Fruit fly (Drosophila melanogaster) whole organism, embryonic: ENCODE results near the gene Rexo5.

Experiments
- Antp ChIP-seq: fragments of 200-800 bp; sonication (Bioruptor generic); optimal IDR thresholded peaks from 3 replicates; lab custom pipeline; 2016; ENCODE audit warnings: missing biosample characterization, missing genetic modification characterization
- Bdp1 ChIP-seq: fragments of 200-800 bp; sonication (Bioruptor generic); optimal IDR thresholded peaks from 3 replicates; lab custom pipeline; 2016; ENCODE audit warnings: missing biosample characterization, missing genetic modification characterization
- CG10565 ChIP-seq: fragments of 200-800 bp; sonication (Bioruptor generic); optimal IDR thresholded peaks from 3 replicates; lab custom pipeline; 2016; ENCODE audit warnings: missing biosample characterization, mild to moderate bottlenecking, missing genetic modification characterization
- CG10979 ChIP-seq: fragments of 200-800 bp; sonication (Bioruptor generic); optimal IDR thresholded peaks from 2 replicates; lab custom pipeline; 2018; ENCODE audit warnings: missing biosample characterization, mild to moderate bottlenecking, missing genetic modification characterization, moderate library complexity
- CG11085 ChIP-seq: fragments of 200-800 bp; sonication (Bioruptor generic); IDR thresholded peaks from 2 replicates; pipeline ENCODE4 v1.3.6; 2022; ENCODE audit warnings: missing biosample characterization, missing genetic modification characterization
- CG13624 ChIP-seq: fragments of 200-800 bp; sonication (Bioruptor generic); optimal IDR thresholded peaks from 2 replicates; lab custom pipeline; 2016; ENCODE audit warnings: missing biosample characterization, missing genetic modification characterization
- CG14860 ChIP-seq: fragments of 200-800 bp; sonication (Bioruptor generic); IDR thresholded peaks from 3 replicates; pipeline ENCODE4 v1.3.6; 2022; ENCODE audit warnings: missing biosample characterization, missing genetic modification characterization; ENCODE audit not compliant: partially characterized antibody
- CG15011 ChIP-seq: fragments of 200-800 bp; sonication (Bioruptor generic); optimal IDR thresholded peaks from 3 replicates; lab custom pipeline; 2018; ENCODE audit warnings: missing biosample characterization, mild to moderate bottlenecking, missing genetic modification characterization
- CG17361 ChIP-seq: fragments of 200-800 bp; sonication (Bioruptor generic); IDR thresholded peaks from 3 replicates; pipeline ENCODE4 v1.3.6; 2022; ENCODE audit warnings: missing biosample characterization, missing genetic modification characterization
- CG17385 ChIP-seq: fragments of 200-800 bp; sonication (Bioruptor generic); optimal IDR thresholded peaks from 3 replicates; lab custom pipeline; 2018; ENCODE audit warnings: missing biosample characterization, mild to moderate bottlenecking, missing genetic modification characterization
- CG17802 ChIP-seq: fragments of 200-800 bp; sonication (Bioruptor generic); optimal IDR thresholded peaks from 2 replicates; lab custom pipeline; 2018; ENCODE audit warnings: missing biosample characterization, mild to moderate bottlenecking, missing genetic modification characterization, moderate library complexity
- CG1832 ChIP-seq: fragments of 200-800 bp; sonication (Bioruptor generic); optimal IDR thresholded peaks from 2 replicates; lab custom pipeline; 2017; ENCODE audit warnings: missing biosample characterization, mild to moderate bottlenecking, missing genetic modification characterization, inconsistent platforms
- CG18619 ChIP-seq: fragments of 200-800 bp; sonication (Bioruptor generic); optimal IDR thresholded peaks from 3 replicates; lab custom pipeline; 2017; ENCODE audit warnings: missing biosample characterization, mild to moderate bottlenecking, missing genetic modification characterization
- CG30431 ChIP-seq: fragments of 200-800 bp; sonication (Bioruptor generic); optimal IDR thresholded peaks from 2 replicates; lab custom pipeline; 2017; ENCODE audit warnings: missing biosample characterization, missing genetic modification characterization
- CG31388 ChIP-seq: fragments of 200-800 bp; sonication (Bioruptor generic); optimal IDR thresholded peaks from 2 replicates; lab custom pipeline; 2016; ENCODE audit warnings: missing biosample characterization, missing genetic modification characterization
- CG34224 ChIP-seq: fragments of 200-800 bp; sonication (Bioruptor generic); IDR thresholded peaks from 3 replicates; pipeline ENCODE4 v1.3.6; 2022; ENCODE audit warnings: missing biosample characterization, missing genetic modification characterization; ENCODE audit not compliant: partially characterized antibody
- CG3995 ChIP-seq: fragments of 200-800 bp; sonication (Bioruptor generic); optimal IDR thresholded peaks from 3 replicates; lab custom pipeline; 2016; ENCODE audit warnings: missing biosample characterization, missing genetic modification characterization
- CG4730 ChIP-seq: fragments of 200-800 bp; sonication (Bioruptor generic); IDR thresholded peaks from 2 replicates; pipeline ENCODE4 v1.3.6; 2022; ENCODE audit warnings: missing biosample characterization, missing genetic modification characterization
- CG6683 ChIP-seq: fragments of 200-800 bp; sonication (Bioruptor generic); optimal IDR thresholded peaks from 2 replicates; lab custom pipeline; 2017; ENCODE audit warnings: missing biosample characterization, mild to moderate bottlenecking, missing genetic modification characterization, missing genetic modification reagents
- CG8478 ChIP-seq: fragments of >200 bp; optimal IDR thresholded peaks from 2 replicates; lab custom pipeline; 2018
- CG9797 ChIP-seq: fragments of 200-800 bp; sonication (Bioruptor generic); optimal IDR thresholded peaks from 3 replicates; lab custom pipeline; 2018; ENCODE audit warnings: missing biosample characterization, mild to moderate bottlenecking, missing genetic modification characterization
- Dp ChIP-seq: fragments of 200-800 bp; sonication (Bioruptor generic); optimal IDR thresholded peaks from 2 replicates; lab custom pipeline; 2018; ENCODE audit warnings: missing biosample characterization, mild to moderate bottlenecking, missing genetic modification characterization, moderate library complexity
- Dref ChIP-seq: fragments of 200-800 bp; sonication (Bioruptor generic); IDR thresholded peaks from 2 replicates; pipeline ENCODE4 v1.3.6; 2022; ENCODE audit warnings: missing biosample characterization, missing genetic modification characterization
- Ets97D ChIP-seq: fragments of 200-800 bp; sonication (Bioruptor generic); optimal IDR thresholded peaks from 3 replicates; lab custom pipeline; 2016; ENCODE audit warnings: missing biosample characterization, missing genetic modification characterization
- GATAe ChIP-seq: fragments of 200-800 bp; sonication (Bioruptor generic); conservative IDR thresholded peaks from 2 replicates; pipeline ENCODE4 v1.3.6; 2022; ENCODE audit warnings: missing biosample characterization, missing genetic modification characterization
- Hmx ChIP-seq: fragments of 200-800 bp; sonication (Bioruptor generic); optimal IDR thresholded peaks from 2 replicates; lab custom pipeline; 2016; ENCODE audit warnings: missing biosample characterization, missing genetic modification characterization
- Jarid2 ChIP-seq: fragments of 200-800 bp; sonication (Bioruptor generic); optimal IDR thresholded peaks from 3 replicates; lab custom pipeline; 2017; ENCODE audit warnings: mild to moderate bottlenecking, missing biosample characterization, missing genetic modification reagents, missing genetic modification characterization
- MTF-1 ChIP-seq: fragments of 200-800 bp; sonication (Bioruptor generic); optimal IDR thresholded peaks from 2 replicates; lab custom pipeline; 2018; ENCODE audit warnings: missing biosample characterization, mild to moderate bottlenecking, missing genetic modification characterization, borderline replicate concordance
- Mad ChIP-seq: fragments of 200-800 bp; sonication (Bioruptor generic); optimal IDR thresholded peaks from 2 replicates; lab custom pipeline; 2016; ENCODE audit warnings: missing biosample characterization, missing genetic modification characterization
- Oaz ChIP-seq: fragments of 200-800 bp; sonication (Bioruptor generic); IDR thresholded peaks from 2 replicates; pipeline ENCODE4 v1.3.6; 2022; ENCODE audit warnings: missing biosample characterization, missing genetic modification characterization
- Sox100B ChIP-seq: fragments of 200-800 bp; sonication (Bioruptor generic); optimal IDR thresholded peaks from 3 replicates; lab custom pipeline; 2018; ENCODE audit warnings: missing biosample characterization, mild to moderate bottlenecking, missing genetic modification characterization
- Taf1 ChIP-seq: fragments of 200-800 bp; sonication (Bioruptor generic); IDR thresholded peaks from 2 replicates; pipeline ENCODE4 v1.3.6; 2022; ENCODE audit warnings: missing biosample characterization, missing genetic modification characterization
- Trl ChIP-seq, 3 experiments: fragments of >200 bp in 2 of 3; fragments of 200-800 bp in 1 of 3; sonication (Bioruptor generic) in 1 of 3; optimal IDR thresholded peaks; 2 replicates in 1 of 3; 3 replicates in 2 of 3; lab custom pipeline; 2016 to 2017; ENCODE audit warnings: missing biosample characterization in 1 of 3, missing genetic modification characterization in 1 of 3
- ab ChIP-seq: fragments of 200-800 bp; sonication (Bioruptor generic); optimal IDR thresholded peaks from 2 replicates; lab custom pipeline; 2016; ENCODE audit warnings: missing biosample characterization, missing genetic modification characterization
- ac ChIP-seq: fragments of 200-800 bp; sonication (Bioruptor generic); optimal IDR thresholded peaks from 3 replicates; lab custom pipeline; 2017; ENCODE audit warnings: missing biosample characterization, mild to moderate bottlenecking, missing genetic modification characterization
- ato ChIP-seq: fragments of 200-800 bp; sonication (Bioruptor generic); IDR thresholded peaks from 2 replicates; pipeline ENCODE4 v1.3.6; 2022; ENCODE audit warnings: missing biosample characterization, missing genetic modification characterization; ENCODE audit not compliant: partially characterized antibody
- bcd ChIP-seq: fragments of 200-800 bp; sonication (Bioruptor generic); optimal IDR thresholded peaks from 2 replicates; lab custom pipeline; 2017; ENCODE audit warnings: missing biosample characterization, mild to moderate bottlenecking, missing genetic modification characterization
- chif ChIP-seq, 2 experiments: fragments of 200-800 bp; sonication (Bioruptor generic); optimal IDR thresholded peaks; 3 replicates each; lab custom pipeline; 2016; ENCODE audit warnings: missing biosample characterization in 2 of 2, missing genetic modification characterization in 2 of 2
- chinmo ChIP-seq: fragments of 200-800 bp; sonication (Bioruptor generic); IDR thresholded peaks from 4 replicates; pipeline ENCODE4 v1.3.6; 2022; ENCODE audit warnings: missing biosample characterization, missing genetic modification characterization; ENCODE audit not compliant: partially characterized antibody
- corto ChIP-seq: fragments of 200-800 bp; sonication (Bioruptor generic); optimal IDR thresholded peaks from 2 replicates; lab custom pipeline; 2016; ENCODE audit warnings: missing biosample characterization, mild to moderate bottlenecking, missing genetic modification characterization, moderate library complexity
- exex ChIP-seq: fragments of 200-800 bp; sonication (Bioruptor generic); optimal IDR thresholded peaks from 4 replicates; lab custom pipeline; 2018; ENCODE audit warnings: missing biosample characterization, mild to moderate bottlenecking, missing genetic modification characterization, moderate library complexity
- gfzf ChIP-seq: fragments of 200-800 bp; sonication (Bioruptor generic); optimal IDR thresholded peaks from 2 replicates; lab custom pipeline; 2016; ENCODE audit warnings: missing biosample characterization, mild to moderate bottlenecking, missing genetic modification characterization, moderate library complexity
- hkb ChIP-seq, 2 experiments: fragments of 200-800 bp in 1 of 2; fragments of >200 bp in 1 of 2; sonication (Bioruptor generic) in 1 of 2; IDR thresholded peaks in 1 of 2; optimal IDR thresholded peaks in 1 of 2; 2 replicates each; pipeline versions ENCODE4 v1.3.6 to Lab custom; 2017 to 2022; ENCODE audit warnings: missing biosample characterization in 1 of 2, missing genetic modification characterization in 1 of 2
- mirr ChIP-seq: fragments of 200-800 bp; sonication (Bioruptor generic); optimal IDR thresholded peaks from 3 replicates; lab custom pipeline; 2018; ENCODE audit warnings: missing biosample characterization, mild to moderate bottlenecking, missing genetic modification characterization
- p53 ChIP-seq: fragments of 200-800 bp; sonication (Bioruptor generic); optimal IDR thresholded peaks from 2 replicates; lab custom pipeline; 2016; ENCODE audit warnings: missing biosample characterization, missing genetic modification characterization
- pum ChIP-seq: fragments of 200-800 bp; sonication (Bioruptor generic); optimal IDR thresholded peaks from 2 replicates; lab custom pipeline; 2016; ENCODE audit warnings: missing biosample characterization, missing genetic modification characterization
- sim ChIP-seq: fragments of 200-800 bp; sonication (Bioruptor generic); IDR thresholded peaks from 2 replicates; pipeline ENCODE4 v1.3.6; 2022; ENCODE audit warnings: missing biosample characterization, missing genetic modification characterization
- sqz ChIP-seq: fragments of 200-800 bp; sonication (Bioruptor generic); optimal IDR thresholded peaks from 3 replicates; lab custom pipeline; 2018; ENCODE audit warnings: missing biosample characterization, mild to moderate bottlenecking, missing genetic modification characterization
- stwl ChIP-seq: fragments of 200-800 bp; sonication (Bioruptor generic); optimal IDR thresholded peaks from 3 replicates; lab custom pipeline; 2018; ENCODE audit warnings: missing biosample characterization, mild to moderate bottlenecking, missing genetic modification characterization, moderate library complexity
- vvl ChIP-seq: fragments of 200-800 bp; sonication (Bioruptor generic); IDR thresholded peaks from 2 replicates; pipeline ENCODE4 v1.3.6; 2022; ENCODE audit warnings: missing biosample characterization, missing genetic modification characterization

The Rexo5 gene

dm6 chr3L:6605925-6606324 lies 2.4 kb downstream of the Rexo5 start, which contains the start of gene zpg (continued):
- TF ChIP-seq p53 (peak; percentile 76), CG17802 (no peak), sqz (GFP tag; lab: Kevin White, UChicago) (no peak), CG30431 (no peak), Jarid2 (GFP tag; lab: Kevin White, UChicago) (peak; percentile 26), CG8478 (no peak), stwl (tag; lab: Kevin White, UChicago) (peak; percentile 99), CG17361 (GFP tag; lab: Robert Waterston, UW) (no peak), Trl (optimal IDR thresholded peaks at IDR 0.05; lab: Kevin White, UChicago) (no peak), Trl (GFP tag; optimal IDR thresholded peaks at IDR 0.05; lab: Kevin White, UChicago) (no peak), Sox100B (GFP tag; lab: Kevin White, UChicago) (no peak), CG4730 (GFP tag; lab: Robert Waterston, UW) (no peak), CG1832 (peak; percentile 72), Hmx (GFP tag; lab: Kevin White, UChicago) (no peak), CG18619 (GFP tag; lab: Kevin White, UChicago) (no peak), ato (no peak), CG9797 (GFP tag; lab: Kevin White, UChicago) (peak; percentile 78), CG6683 (GFP tag; lab: Kevin White, UChicago) (no peak), CG3995 (GFP tag; lab: Kevin White, UChicago) (no peak), CG10565 (GFP tag; lab: Kevin White, UChicago) (no peak), CG10979 (tag; lab: Kevin White, UChicago) (no peak), Dref (GFP tag; lab: Robert Waterston, UW) (peak; percentile 35; the same call in 1 of the 2 replicates), chif (GFP tag; optimal IDR thresholded peaks at IDR 0.05; lab: Kevin White, UChicago) (peak in 1 of 2 experiments; percentile 34), exex (tag; lab: Kevin White, UChicago) (no peak), mirr (no peak), chinmo (GFP tag; lab: Robert Waterston, UW) (no peak), ac (GFP tag; lab: Kevin White, UChicago) (no peak), Oaz (GFP tag; lab: Robert Waterston, UW) (no peak), CG15011 (GFP tag; lab: Kevin White, UChicago) (no peak), Antp (GFP tag; lab: Kevin White, UChicago) (no peak), CG31388 (GFP tag; lab: Kevin White, UChicago) (no peak), bcd (peak; percentile 38), ab (GFP tag; lab: Kevin White, UChicago) (no peak), CG13624 (no peak), vvl (GFP tag; lab: Robert Waterston, UW) (peak; percentile 58; the same call in 1 of the 2 replicates), Bdp1 (no peak), CG17385 (GFP tag; lab: Kevin White, UChicago) (no peak), corto (GFP tag; lab: Kevin White, UChicago) (no peak), CG34224 (peak; percentile 54; the same call in 2 of the 3 replicates), Dp (GFP tag; lab: Kevin White, UChicago) (peak; percentile 79), CG14860 (GFP tag; lab: Robert Waterston, UW) (no peak), hkb (optimal IDR thresholded peaks at IDR 0.05; lab: Kevin White, UChicago) (peak; percentile 90), hkb (GFP tag; IDR thresholded peaks at IDR 0.05; lab: Robert Waterston, UW) (no peak; the same call in 1 of the 2 replicates), Taf1 (GFP tag; lab: Robert Waterston, UW) (no peak), CG11085 (no peak), pum (GFP tag; lab: Kevin White, UChicago) (no peak), gfzf (peak; percentile 93), GATAe (GFP tag; lab: Robert Waterston, UW) (no peak), Ets97D (peak; percentile 87), MTF-1 (GFP tag; lab: Kevin White, UChicago) (no peak), sim (no peak), Mad (peak; percentile 5)
